Fruit fly (Drosophila melanogaster) whole organism, embryonic: ENCODE data around the gene Prx4.

ENCODE experiments used
- Ada2b ChIP-seq: fragments of 200-800 bp; sonication (Bioruptor generic); IDR thresholded peaks from 2 replicates; pipeline ENCODE4 v1.3.6; 2022; ENCODE audit warnings: missing biosample characterization, missing genetic modification characterization
- C15 ChIP-seq: fragments of 200-800 bp; sonication (Bioruptor generic); IDR thresholded peaks from 3 replicates; pipeline ENCODE4 v1.3.6; 2022; ENCODE audit warnings: missing biosample characterization, missing genetic modification characterization
- CG10462 ChIP-seq: fragments of 200-800 bp; sonication (Bioruptor generic); optimal IDR thresholded peaks from 2 replicates; lab custom pipeline; 2016; ENCODE audit warnings: missing biosample characterization, missing genetic modification characterization
- CG11456 ChIP-seq: fragments of 200-800 bp; sonication (Bioruptor generic); IDR thresholded peaks from 3 replicates; pipeline ENCODE4 v1.3.6; 2022; ENCODE audit warnings: missing biosample characterization, missing genetic modification characterization
- CG11504 ChIP-seq: fragments of 200-800 bp; sonication (Bioruptor generic); optimal IDR thresholded peaks from 3 replicates; lab custom pipeline; 2019; ENCODE audit warnings: missing biosample characterization, mild to moderate bottlenecking, missing genetic modification characterization, moderate library complexity
- CG11696 ChIP-seq: fragments of 200-800 bp; sonication (Bioruptor generic); IDR thresholded peaks from 2 replicates; pipeline ENCODE4 v1.3.6; 2022; ENCODE audit warnings: missing biosample characterization, missing genetic modification characterization
- CG12071 ChIP-seq: fragments of 200-800 bp; sonication (Bioruptor generic); optimal IDR thresholded peaks from 3 replicates; lab custom pipeline; 2018; ENCODE audit warnings: missing biosample characterization, mild to moderate bottlenecking, missing genetic modification characterization
- CG1233 ChIP-seq: fragments of 200-800 bp; sonication (Bioruptor generic); optimal IDR thresholded peaks from 4 replicates; lab custom pipeline; 2018; ENCODE audit warnings: missing biosample characterization, mild to moderate bottlenecking, missing genetic modification characterization
- CG13287 ChIP-seq: fragments of 200-800 bp; sonication (Bioruptor generic); IDR thresholded peaks from 2 replicates; pipeline ENCODE4 v1.3.6; 2022; ENCODE audit warnings: missing biosample characterization, missing genetic modification characterization; ENCODE audit not compliant: partially characterized antibody
- CG14667 ChIP-seq: fragments of 200-800 bp; sonication (Bioruptor generic); IDR thresholded peaks from 2 replicates; pipeline ENCODE4 v1.3.6; 2022; ENCODE audit warnings: missing biosample characterization, missing genetic modification characterization
- CG17802 ChIP-seq: fragments of 200-800 bp; sonication (Bioruptor generic); optimal IDR thresholded peaks from 2 replicates; lab custom pipeline; 2018; ENCODE audit warnings: missing biosample characterization, mild to moderate bottlenecking, missing genetic modification characterization, moderate library complexity
- CG17829 ChIP-seq: fragments of 200-800 bp; optimal IDR thresholded peaks from 2 replicates; lab custom pipeline; 2019; ENCODE audit warnings: missing biosample characterization, mild to moderate bottlenecking, missing genetic modification characterization, moderate library complexity
- CG18262 ChIP-seq: fragments of 200-800 bp; optimal IDR thresholded peaks from 3 replicates; lab custom pipeline; 2019; ENCODE audit warnings: missing biosample characterization, mild to moderate bottlenecking, missing genetic modification characterization, moderate library complexity
- CG18476 ChIP-seq: fragments of 200-800 bp; sonication (Bioruptor generic); optimal IDR thresholded peaks from 2 replicates; lab custom pipeline; 2016; ENCODE audit warnings: missing biosample characterization, mild to moderate bottlenecking, missing genetic modification characterization
- CG2116 ChIP-seq: fragments of 200-800 bp; sonication (Bioruptor generic); optimal IDR thresholded peaks from 3 replicates; lab custom pipeline; 2018; ENCODE audit warnings: missing biosample characterization, mild to moderate bottlenecking, missing genetic modification characterization
- CG3163 ChIP-seq: fragments of 200-800 bp; sonication (Bioruptor generic); optimal IDR thresholded peaks from 3 replicates; lab custom pipeline; 2016; ENCODE audit warnings: missing biosample characterization, missing genetic modification characterization
- CG33557 ChIP-seq: fragments of 200-800 bp; sonication (Bioruptor generic); optimal IDR thresholded peaks from 2 replicates; lab custom pipeline; 2019; ENCODE audit warnings: missing biosample characterization, mild to moderate bottlenecking, missing genetic modification characterization, moderate library complexity
- CG43689 ChIP-seq: fragments of 200-800 bp; sonication (Bioruptor generic); IDR thresholded peaks from 2 replicates; pipeline ENCODE4 v1.3.6; 2022; ENCODE audit warnings: missing biosample characterization, missing genetic modification characterization
- CG4424 ChIP-seq: fragments of 200-800 bp; sonication (Bioruptor generic); optimal IDR thresholded peaks from 3 replicates; lab custom pipeline; 2016; ENCODE audit warnings: missing biosample characterization, missing genetic modification characterization
- CG6272 ChIP-seq: fragments of 200-800 bp; sonication (Bioruptor generic); IDR thresholded peaks from 2 replicates; pipeline ENCODE4 v1.3.6; 2022; ENCODE audit warnings: missing biosample characterization, missing genetic modification characterization
- CG8359 ChIP-seq: fragments of 200-800 bp; sonication (Bioruptor generic); optimal IDR thresholded peaks from 2 replicates; lab custom pipeline; 2017; ENCODE audit warnings: missing biosample characterization, mild to moderate bottlenecking, missing genetic modification characterization, borderline replicate concordance
- CG9727 ChIP-seq: fragments of 200-800 bp; sonication (Bioruptor generic); optimal IDR thresholded peaks from 3 replicates; lab custom pipeline; 2017; ENCODE audit warnings: missing biosample characterization, mild to moderate bottlenecking, missing genetic modification characterization
- D ChIP-seq, 2 experiments: fragments of 200-800 bp in 1 of 2; fragments of >200 bp in 1 of 2; sonication (Bioruptor generic) in 1 of 2; optimal IDR thresholded peaks; 2 replicates in 1 of 2; 3 replicates in 1 of 2; lab custom pipeline; 2017; ENCODE audit warnings: mild to moderate bottlenecking in 1 of 2, missing biosample characterization in 1 of 2, missing genetic modification characterization in 1 of 2, missing genetic modification reagents in 1 of 2
- Dip3 ChIP-seq: fragments of 200-800 bp; sonication (Bioruptor generic); optimal IDR thresholded peaks from 3 replicates; lab custom pipeline; 2016; ENCODE audit warnings: missing biosample characterization, missing genetic modification characterization
- Hey ChIP-seq: fragments of 200-800 bp; sonication (Bioruptor generic); optimal IDR thresholded peaks from 3 replicates; lab custom pipeline; 2018; ENCODE audit warnings: missing biosample characterization, mild to moderate bottlenecking, missing genetic modification characterization
- MBD-R2 ChIP-seq: fragments of 200-800 bp; sonication (Bioruptor generic); IDR thresholded peaks from 2 replicates; pipeline ENCODE4 v1.3.6; 2022; ENCODE audit warnings: missing biosample characterization, missing genetic modification characterization
- Neu2 ChIP-seq: fragments of 200-800 bp; sonication (Bioruptor generic); optimal IDR thresholded peaks from 3 replicates; lab custom pipeline; 2016; ENCODE audit warnings: missing biosample characterization, missing genetic modification characterization, borderline replicate concordance
- Nf-YB ChIP-seq: fragments of 200-800 bp; sonication (Bioruptor generic); optimal IDR thresholded peaks from 3 replicates; lab custom pipeline; 2019; ENCODE audit warnings: missing biosample characterization, mild to moderate bottlenecking, missing genetic modification characterization, moderate library complexity
- NfI ChIP-seq: fragments of 200-800 bp; sonication (Bioruptor generic); optimal IDR thresholded peaks from 3 replicates; lab custom pipeline; 2018; ENCODE audit warnings: missing biosample characterization, mild to moderate bottlenecking, missing genetic modification characterization, moderate library complexity
- Ssrp ChIP-seq: fragments of 200-800 bp; sonication (Bioruptor generic); optimal IDR thresholded peaks from 2 replicates; lab custom pipeline; 2018; ENCODE audit warnings: missing biosample characterization, mild to moderate bottlenecking, missing genetic modification characterization, moderate library complexity
- Vsx1 ChIP-seq: fragments of 200-800 bp; sonication (Bioruptor generic); optimal IDR thresholded peaks from 2 replicates; lab custom pipeline; 2017; ENCODE audit warnings: missing biosample characterization, mild to moderate bottlenecking, missing genetic modification characterization, missing genetic modification reagents
- Xbp1 ChIP-seq: fragments of 200-800 bp; sonication (Bioruptor generic); optimal IDR thresholded peaks from 3 replicates; lab custom pipeline; 2016; ENCODE audit warnings: missing biosample characterization, mild to moderate bottlenecking, missing genetic modification characterization
- bab2 ChIP-seq: fragments of 200-800 bp; sonication (Bioruptor generic); optimal IDR thresholded peaks from 2 replicates; lab custom pipeline; 2016; ENCODE audit warnings: missing biosample characterization, missing genetic modification characterization
- chm ChIP-seq: fragments of 200-800 bp; sonication (Bioruptor generic); IDR thresholded peaks from 2 replicates; pipeline ENCODE4 v1.3.6; 2022; ENCODE audit warnings: missing biosample characterization, missing genetic modification characterization
- crc ChIP-seq: fragments of 200-800 bp; sonication (Bioruptor generic); optimal IDR thresholded peaks from 2 replicates; lab custom pipeline; 2016; ENCODE audit warnings: missing biosample characterization, missing genetic modification characterization
- disco-r ChIP-seq: fragments of 200-800 bp; sonication (Bioruptor generic); optimal IDR thresholded peaks from 2 replicates; lab custom pipeline; 2016; ENCODE audit warnings: missing biosample characterization, missing genetic modification characterization
- dmrt99B ChIP-seq: fragments of 200-800 bp; sonication (Bioruptor generic); optimal IDR thresholded peaks from 2 replicates; lab custom pipeline; 2018; ENCODE audit warnings: missing biosample characterization, mild to moderate bottlenecking, missing genetic modification characterization, moderate library complexity
- en ChIP-seq: fragments of 200-800 bp; sonication (Bioruptor generic); optimal IDR thresholded peaks from 2 replicates; lab custom pipeline; 2016; ENCODE audit warnings: missing biosample characterization, missing genetic modification characterization
- fd102C ChIP-seq: fragments of 200-800 bp; sonication (Bioruptor generic); optimal IDR thresholded peaks from 2 replicates; lab custom pipeline; 2018; ENCODE audit warnings: missing biosample characterization, mild to moderate bottlenecking, missing genetic modification characterization, moderate library complexity
- gcm2 ChIP-seq: fragments of 200-800 bp; sonication (Bioruptor generic); optimal IDR thresholded peaks from 2 replicates; lab custom pipeline; 2016; ENCODE audit warnings: missing biosample characterization, missing genetic modification characterization
- gem ChIP-seq: fragments of 200-800 bp; sonication (Bioruptor generic); optimal IDR thresholded peaks from 2 replicates; lab custom pipeline; 2019; ENCODE audit warnings: missing biosample characterization, mild to moderate bottlenecking, missing genetic modification characterization, moderate library complexity
- grn ChIP-seq: fragments of 200-800 bp; sonication (Bioruptor generic); optimal IDR thresholded peaks from 3 replicates; lab custom pipeline; 2017; ENCODE audit warnings: missing biosample characterization, missing genetic modification characterization
- knrl ChIP-seq: fragments of 200-800 bp; sonication (Bioruptor generic); IDR thresholded peaks from 3 replicates; pipeline ENCODE4 v1.3.6; 2022; ENCODE audit warnings: missing biosample characterization, missing genetic modification characterization; ENCODE audit not compliant: partially characterized antibody
- org-1 ChIP-seq: fragments of 200-800 bp; sonication (Bioruptor generic); optimal IDR thresholded peaks from 2 replicates; lab custom pipeline; 2017; ENCODE audit warnings: missing biosample characterization, missing genetic modification characterization
- p53 ChIP-seq: fragments of 200-800 bp; sonication (Bioruptor generic); optimal IDR thresholded peaks from 2 replicates; lab custom pipeline; 2016; ENCODE audit warnings: missing biosample characterization, missing genetic modification characterization
- run ChIP-seq: fragments of 200-800 bp; sonication (Bioruptor generic); optimal IDR thresholded peaks from 3 replicates; lab custom pipeline; 2018; ENCODE audit warnings: missing biosample characterization, mild to moderate bottlenecking, missing genetic modification characterization
- zf30C ChIP-seq: fragments of 200-800 bp; sonication (Bioruptor generic); optimal IDR thresholded peaks from 3 replicates; lab custom pipeline; 2018; ENCODE audit warnings: missing biosample characterization, mild to moderate bottlenecking, missing genetic modification characterization

Gene Prx4

dm6 chr3L:3070274-3071204, 28.4 kb downstream of the Prx4 start, which contains the start of the genes CG32486 and PAN3 (continued):
- TF ChIP-seq CG17829 (peak; percentile 71), CG13287 (GFP tag; lab: Robert Waterston, UW) (peak; percentile 87), bab2 (GFP tag; lab: Kevin White, UChicago) (no peak), Nf-YB (GFP tag; lab: Kevin White, UChicago) (peak; percentile 32), CG10462 (no peak), CG2116 (GFP tag; lab: Kevin White, UChicago) (peak; percentile 83), CG18262 (peak; percentile 52), crc (GFP tag; lab: Kevin White, UChicago) (peak; percentile 1), Hey (peak; percentile 47), en (GFP tag; lab: Kevin White, UChicago) (no peak), CG6272 (GFP tag; lab: Robert Waterston, UW) (peak; percentile 33; the same call in 1 of the 2 replicates), gcm2 (GFP tag; lab: Kevin White, UChicago) (no peak), dmrt99B (tag; lab: Kevin White, UChicago) (peak; percentile 4), Ssrp (peak; percentile 1), CG3163 (GFP tag; lab: Kevin White, UChicago) (peak; percentile 68), p53 (peak; percentile 49), CG43689 (GFP tag; lab: Robert Waterston, UW) (no peak), CG18476 (GFP tag; lab: Kevin White, UChicago) (no peak), CG14667 (GFP tag; lab: Robert Waterston, UW) (no peak), C15 (GFP tag; lab: Robert Waterston, UW) (no peak), CG11456 (GFP tag; lab: Robert Waterston, UW) (0 out of 3 replicates have a peak, but pooled peaks have one; percentile 13), Neu2 (GFP tag; lab: Kevin White, UChicago) (peak; percentile 67), grn (GFP tag; lab: Kevin White, UChicago) (no peak), CG11696 (no peak), CG33557 (peak; percentile 4), CG17802 (no peak), knrl (GFP tag; lab: Robert Waterston, UW) (peak; percentile 86), Vsx1 (GFP tag; lab: Kevin White, UChicago) (peak; percentile 49), disco-r (peak; percentile 6), org-1 (no peak), D (optimal IDR thresholded peaks at IDR 0.05; lab: Kevin White, UChicago) (no peak), D (GFP tag; optimal IDR thresholded peaks at IDR 0.05; lab: Kevin White, UChicago) (peak; percentile 38), zf30C (peak; percentile 34), Xbp1 (GFP tag; lab: Kevin White, UChicago) (peak; percentile 41), fd102C (GFP tag; lab: Kevin White, UChicago) (peak; percentile 18), CG4424 (peak; percentile 42), CG9727 (GFP tag; lab: Kevin White, UChicago) (peak; percentile 58), gem (tag; lab: Kevin White, UChicago) (peak; percentile 54), CG8359 (GFP tag; lab: Kevin White, UChicago) (no peak), NfI (GFP tag; lab: Kevin White, UChicago) (peak; percentile 45), MBD-R2 (GFP tag; lab: Robert Waterston, UW) (0 out of 2 replicates have a peak, but pooled peaks have one; percentile 23), Dip3 (GFP tag; lab: Kevin White, UChicago) (peak; percentile 44), CG11504 (tag; lab: Kevin White, UChicago) (peak; percentile 61), CG12071 (GFP tag; lab: Kevin White, UChicago) (peak; percentile 75), CG1233 (peak; percentile 6), Ada2b (GFP tag; lab: Robert Waterston, UW) (no peak), chm (GFP tag; lab: Robert Waterston, UW) (peak; percentile 92), run (tag; lab: Kevin White, UChicago) (peak; percentile 46)
